Worm (Caenorhabditis elegans): Measurements from ENCODE around the gene nhr-189.

The nhr-189 gene

ce11 chrV:3860123-3860522, at the start of gene nhr-189:
nhr-189 (minus strand) TSS chrV:3860243.
- TF ChIP-seq him-1 (tag; optimal IDR thresholded peaks at IDR 0.05), result no peak
- TF ChIP-seq W03F9.2 (tag; optimal IDR thresholded peaks at IDR 0.05), result no peak
- TF ChIP-seq dao-5 (tag; optimal IDR thresholded peaks at IDR 0.05), result no peak

- TF ChIP-seq dao-5 (tag; optimal IDR thresholded peaks at IDR 0.05), result no peak
Observed at ce11 chrV:3905841-3906240, 45.8 kb upstream of the nhr-189 start, which contains the start of gene nhr-156. nhr-156 (plus strand) TSS chrV:3906106.

ce11 chrV:3903424-3903823, 43.4 kb upstream of the nhr-189 start:
- TF ChIP-seq W03F9.2 (tag; optimal IDR thresholded peaks at IDR 0.05) (no peak), him-1 (tag; optimal IDR thresholded peaks at IDR 0.05) (no peak), dao-5 (tag; optimal IDR thresholded peaks at IDR 0.05) (no peak)

ce11 chrV:3902458-3903157, 42.6 kb upstream of the nhr-189 start, which contains the start of the genes str-229 and srh-190:
str-229 (minus strand) TSS chrV:3902558.
srh-190 (plus strand) TSS chrV:3903107.
- TF ChIP-seq him-1 (tag; optimal IDR thresholded peaks at IDR 0.05) (no peak), dao-5 (tag; optimal IDR thresholded peaks at IDR 0.05) (no peak), W03F9.2 (tag; optimal IDR thresholded peaks at IDR 0.05) (no peak)

ce11 chrV:3900102-3900501, 40.1 kb upstream of the nhr-189 start, which contains the start of gene irld-22:
irld-22 (minus strand) TSS chrV:3900202.
- no peak for TF ChIP-seq him-1 (tag; optimal IDR thresholded peaks at IDR 0.05)
- no peak for TF ChIP-seq W03F9.2 (tag; optimal IDR thresholded peaks at IDR 0.05)
- TF ChIP-seq dao-5 (tag; optimal IDR thresholded peaks at IDR 0.05), result no peak

- TF ChIP-seq W03F9.2 (tag; optimal IDR thresholded peaks at IDR 0.05), result no peak
Observed at ce11 chrV:3896018-3896417, 36.0 kb upstream of the nhr-189 start.

- TF ChIP-seq W03F9.2 (tag; optimal IDR thresholded peaks at IDR 0.05) (no peak), dao-5 (tag; optimal IDR thresholded peaks at IDR 0.05) (no peak), him-1 (tag; optimal IDR thresholded peaks at IDR 0.05) (no peak)
Observed at ce11 chrV:3894661-3895060, 34.6 kb upstream of the nhr-189 start, which contains the start of gene sre-9. sre-9 (plus strand) TSS chrV:3894961.

- TF ChIP-seq dao-5 (tag; optimal IDR thresholded peaks at IDR 0.05), result no peak
- TF ChIP-seq him-1 (tag; optimal IDR thresholded peaks at IDR 0.05), result no peak
- no peak for TF ChIP-seq W03F9.2 (tag; optimal IDR thresholded peaks at IDR 0.05)
Observed at ce11 chrV:3892361-3892904, 32.4 kb upstream of the nhr-189 start, which contains the start of gene C17E7.4. C17E7.4 (plus strand) TSS chrV:3892854.

- TF ChIP-seq dao-5 (tag; optimal IDR thresholded peaks at IDR 0.05), result no peak
- no peak for TF ChIP-seq W03F9.2 (tag; optimal IDR thresholded peaks at IDR 0.05)
- no peak for TF ChIP-seq him-1 (tag; optimal IDR thresholded peaks at IDR 0.05)
Observed at ce11 chrV:3891919-3892318, 31.9 kb upstream of the nhr-189 start, which contains the start of gene C17E7.12. C17E7.12 (minus strand) TSS chrV:3892019.

- TF ChIP-seq W03F9.2 (tag; optimal IDR thresholded peaks at IDR 0.05) (no peak), dao-5 (tag; optimal IDR thresholded peaks at IDR 0.05) (no peak), him-1 (tag; optimal IDR thresholded peaks at IDR 0.05) (no peak)
Observed at ce11 chrV:3890761-3891160, 30.7 kb upstream of the nhr-189 start, which contains the start of gene C17E7.9. C17E7.9 (minus strand) TSS chrV:3890861.

- TF ChIP-seq W03F9.2 (tag; optimal IDR thresholded peaks at IDR 0.05), result no peak
- no peak for TF ChIP-seq him-1 (tag; optimal IDR thresholded peaks at IDR 0.05)
- no peak for TF ChIP-seq dao-5 (tag; optimal IDR thresholded peaks at IDR 0.05)
Observed at ce11 chrV:3889113-3889512, 29.1 kb upstream of the nhr-189 start, which contains the start of gene C17E7.13. C17E7.13 (minus strand) TSS chrV:3889288.

- TF ChIP-seq dao-5 (tag; optimal IDR thresholded peaks at IDR 0.05) (no peak), W03F9.2 (tag; optimal IDR thresholded peaks at IDR 0.05) (no peak), him-1 (tag; optimal IDR thresholded peaks at IDR 0.05) (no peak)
Observed at ce11 chrV:3886104-3886503, 26.1 kb upstream of the nhr-189 start, which contains the start of gene nhr-124. nhr-124 (minus strand) TSS chrV:3886204.

- TF ChIP-seq W03F9.2 (tag; optimal IDR thresholded peaks at IDR 0.05) (no peak), dao-5 (tag; optimal IDR thresholded peaks at IDR 0.05) (no peak), him-1 (tag; optimal IDR thresholded peaks at IDR 0.05) (no peak)
Observed at ce11 chrV:3884550-3884949, 24.5 kb upstream of the nhr-189 start.

- no peak for TF ChIP-seq him-1 (tag; optimal IDR thresholded peaks at IDR 0.05)
- TF ChIP-seq W03F9.2 (tag; optimal IDR thresholded peaks at IDR 0.05), result no peak
- no peak for TF ChIP-seq dao-5 (tag; optimal IDR thresholded peaks at IDR 0.05)
Observed at ce11 chrV:3878223-3878622, 18.2 kb upstream of the nhr-189 start, which contains the start of gene nhr-159. nhr-159 (minus strand) TSS chrV:3878323.

Data from whole organism, L4/young adult.